Worm (Caenorhabditis elegans) whole organism, mixed stage, embryonic: ENCODE measurements around the gene sru-15.

Source experiments
- nhr-28 ChIP-seq: fragments of 150-350 bp; optimal IDR thresholded peaks from 2 replicates; lab custom pipeline; 2014; ENCODE audit warnings: missing biosample characterization, missing genetic modification characterization
- sptf-1 ChIP-seq: sonication (generic microtip); optimal IDR thresholded peaks from 2 replicates; lab custom pipeline; 2017; ENCODE audit warnings: mild to moderate bottlenecking, missing genetic modification characterization, moderate library complexity, missing compliant biosample characterization

ce11 chrIV:17383046-17383445 is 13.0 kb upstream of the sru-15 start, which contains the start of gene C30H6.12:
- TF ChIP-seq sptf-1 (tag; lab: Kevin White, UChicago) = no peak
- no peak for TF ChIP-seq nhr-28 (tag; lab: Kevin White, UChicago)
